Worm (Caenorhabditis elegans) whole organism, L1 larva: ENCODE results near the gene col-129.

Experiments used
- C04F5.9 ChIP-seq: sonication (generic microtip); optimal IDR thresholded peaks from 2 replicates; lab custom pipeline; 2016; ENCODE audit warnings: missing genetic modification characterization, missing compliant biosample characterization
- F16B12.6 ChIP-seq: fragments of 150-350 bp; optimal IDR thresholded peaks from 2 replicates; lab custom pipeline; 2014; ENCODE audit warnings: missing biosample characterization, missing genetic modification characterization
- alr-1 ChIP-seq: fragments of 200-800 bp; sonication (Bioruptor generic); optimal IDR thresholded peaks from 2 replicates; lab custom pipeline; 2018; ENCODE audit warnings: borderline replicate concordance, mild to moderate bottlenecking, missing genetic modification characterization, missing compliant biosample characterization
- aly-2 ChIP-seq: fragments of 150-350 bp; optimal IDR thresholded peaks from 2 replicates; lab custom pipeline; 2014; ENCODE audit warnings: missing biosample characterization, missing genetic modification characterization
- ama-1 ChIP-seq: fragments of 150-350 bp; optimal IDR thresholded peaks from 2 replicates; lab custom pipeline; 2014
- ceh-88 ChIP-seq: fragments of 200-800 bp; sonication (Bioruptor generic); IDR thresholded peaks from 2 replicates; pipeline ENCODE4 v1.3.6; 2022; ENCODE audit warnings: missing genetic modification characterization, missing compliant biosample characterization
- ceh-90 ChIP-seq: sonication (generic microtip); optimal IDR thresholded peaks from 2 replicates; lab custom pipeline; 2016; ENCODE audit warnings: missing genetic modification characterization, missing compliant biosample characterization
- dpl-1 ChIP-seq, 3 experiments: fragments of 150-350 bp in 2 of 3; sonication (generic microtip) in 1 of 3; optimal IDR thresholded peaks; 2 replicates each; lab custom pipeline; 2014 to 2017; ENCODE audit warnings: missing biosample characterization in 3 of 3, missing genetic modification characterization in 3 of 3, missing genetic modification reagents in 3 of 3
- efl-1 ChIP-seq, 4 experiments: fragments of 150-350 bp; optimal IDR thresholded peaks in 3 of 4; peaks in 1 of 4; 1 replicate in 1 of 4; 2 replicates in 3 of 4; lab custom pipeline; 2014; ENCODE audit warnings: missing biosample characterization in 2 of 4, missing genetic modification characterization in 2 of 4, missing genetic modification reagents in 2 of 4
- egl-13 ChIP-seq: sonication (generic microtip); optimal IDR thresholded peaks from 2 replicates; lab custom pipeline; 2016; ENCODE audit warnings: missing genotype, missing genetic modification reagents, missing genetic modification characterization, missing compliant biosample characterization
- elt-3 ChIP-seq, 6 experiments: fragments of 150-350 bp in 1 of 6; sonication (generic microtip); optimal IDR thresholded peaks; 2 replicates each; lab custom pipeline; 2017 to 2018; ENCODE audit warnings: missing biosample characterization in 6 of 6, missing genetic modification characterization in 6 of 6, inconsistent platforms in 1 of 6
- fkh-10 ChIP-seq: sonication (generic microtip); optimal IDR thresholded peaks from 2 replicates; lab custom pipeline; 2017; ENCODE audit warnings: missing biosample characterization, missing genetic modification reagents, missing genetic modification characterization
- fkh-4 ChIP-seq: sonication (generic microtip); optimal IDR thresholded peaks from 2 replicates; lab custom pipeline; 2016; ENCODE audit warnings: missing compliant biosample characterization, missing genetic modification characterization, borderline replicate concordance
- fos-1 ChIP-seq: fragments of 150-350 bp; optimal IDR thresholded peaks from 2 replicates; lab custom pipeline; 2014; ENCODE audit warnings: missing biosample characterization, missing genetic modification characterization
- hlh-4 ChIP-seq: sonication (generic microtip); optimal IDR thresholded peaks from 2 replicates; lab custom pipeline; 2016; ENCODE audit warnings: mild to moderate bottlenecking, missing genetic modification characterization, missing compliant biosample characterization
- hpl-2 ChIP-seq: fragments of 150-350 bp; optimal IDR thresholded peaks from 2 replicates; lab custom pipeline; 2014; ENCODE audit warnings: missing biosample characterization, missing genetic modification reagents, missing genetic modification characterization
- isw-1 ChIP-seq: fragments of 200-800 bp; sonication (Bioruptor generic); IDR thresholded peaks from 2 replicates; pipeline ENCODE4 v1.3.6; 2022; ENCODE audit warnings: missing genetic modification characterization, missing compliant biosample characterization
- jun-1 ChIP-seq: fragments of 150-350 bp; optimal IDR thresholded peaks from 2 replicates; lab custom pipeline; 2014; ENCODE audit warnings: missing biosample characterization, missing genetic modification reagents, missing genetic modification characterization
- lin-15B ChIP-seq: fragments of 150-350 bp; sonication (generic microtip); optimal IDR thresholded peaks from 3 replicates; lab custom pipeline; 2014; ENCODE audit warnings: missing biosample characterization, missing genetic modification characterization
- lin-35 ChIP-seq, 2 experiments: fragments of 150-350 bp; optimal IDR thresholded peaks; 2 replicates each; lab custom pipeline; 2014; ENCODE audit warnings: missing biosample characterization in 2 of 2, missing genetic modification characterization in 2 of 2, missing genetic modification reagents in 2 of 2
- lir-3 ChIP-seq: sonication (generic microtip); optimal IDR thresholded peaks from 2 replicates; lab custom pipeline; 2016; ENCODE audit warnings: mild to moderate bottlenecking, missing genetic modification characterization, moderate library complexity, missing compliant biosample characterization; ENCODE audit not compliant: poor library complexity
- lsy-2 ChIP-seq, 2 experiments: fragments of 150-350 bp; optimal IDR thresholded peaks; 2 replicates each; lab custom pipeline; 2014; ENCODE audit warnings: missing biosample characterization in 2 of 2, missing genetic modification characterization in 2 of 2
- mef-2 ChIP-seq: fragments of 150-350 bp; optimal IDR thresholded peaks from 2 replicates; lab custom pipeline; 2014; ENCODE audit warnings: missing biosample characterization, missing genetic modification characterization
- nhr-11 ChIP-seq: fragments of 150-350 bp; optimal IDR thresholded peaks from 2 replicates; lab custom pipeline; 2014; ENCODE audit warnings: missing biosample characterization, missing genetic modification characterization
- nhr-19 ChIP-seq: fragments of 200-800 bp; sonication (Bioruptor generic); conservative IDR thresholded peaks from 2 replicates; pipeline ENCODE4 v1.3.6; 2022; ENCODE audit warnings: missing genetic modification characterization, missing compliant biosample characterization
- nhr-20 ChIP-seq: sonication (generic microtip); optimal IDR thresholded peaks from 2 replicates; lab custom pipeline; 2016; ENCODE audit warnings: mild to moderate bottlenecking, missing genetic modification characterization, missing compliant biosample characterization
- nhr-237 ChIP-seq: fragments of 150-350 bp; optimal IDR thresholded peaks from 2 replicates; lab custom pipeline; 2014; ENCODE audit warnings: missing biosample characterization, missing genetic modification characterization
- nhr-76 ChIP-seq: sonication (generic microtip); optimal IDR thresholded peaks from 2 replicates; lab custom pipeline; 2017; ENCODE audit warnings: missing biosample characterization, missing genetic modification characterization
- nhr-85 ChIP-seq: sonication (generic microtip); peaks from one replicate; lab custom pipeline; 2016; ENCODE audit warnings: missing genetic modification characterization, inconsistent platforms, missing compliant biosample characterization
- pag-3 ChIP-seq: sonication (generic microtip); optimal IDR thresholded peaks from 2 replicates; lab custom pipeline; 2017; ENCODE audit warnings: missing genetic modification characterization, mild to moderate bottlenecking, missing compliant biosample characterization, antibody characterized with exemption, borderline replicate concordance; ENCODE audit not compliant: insufficient read depth
- pax-3 ChIP-seq: fragments of 200-800 bp; sonication (Bioruptor generic); optimal IDR thresholded peaks from 2 replicates; lab custom pipeline; 2018; ENCODE audit warnings: mild to moderate bottlenecking, missing genetic modification characterization, moderate library complexity, missing compliant biosample characterization
- pqm-1 ChIP-seq: sonication (generic microtip); optimal IDR thresholded peaks from 3 replicates; lab custom pipeline; 2017; ENCODE audit warnings: missing biosample characterization, missing genetic modification characterization
- sptf-1 ChIP-seq: fragments of 150-350 bp; optimal IDR thresholded peaks from 2 replicates; lab custom pipeline; 2014; ENCODE audit warnings: missing biosample characterization, missing genetic modification characterization
- swsn-7 ChIP-seq: sonication (generic microtip); optimal IDR thresholded peaks from 2 replicates; lab custom pipeline; 2016; ENCODE audit warnings: missing genetic modification characterization, missing compliant biosample characterization
- tbx-2 ChIP-seq: sonication (generic microtip); optimal IDR thresholded peaks from 2 replicates; lab custom pipeline; 2016; ENCODE audit warnings: missing genetic modification characterization, missing compliant biosample characterization
- tlp-1 ChIP-seq: fragments of 150-350 bp; optimal IDR thresholded peaks from 2 replicates; lab custom pipeline; 2014; ENCODE audit warnings: missing biosample characterization, missing genetic modification characterization
- unc-130 ChIP-seq: fragments of 150-350 bp; optimal IDR thresholded peaks from 2 replicates; lab custom pipeline; 2017; ENCODE audit warnings: missing biosample characterization, missing genetic modification characterization, inconsistent platforms
- unc-62 ChIP-seq: fragments of 150-350 bp; optimal IDR thresholded peaks from 2 replicates; lab custom pipeline; 2014; ENCODE audit warnings: missing biosample characterization, missing genetic modification reagents, missing genetic modification characterization
- unc-86 ChIP-seq: sonication (generic microtip); optimal IDR thresholded peaks from 2 replicates; lab custom pipeline; 2016; ENCODE audit warnings: missing genetic modification characterization, missing compliant biosample characterization
- vab-15 ChIP-seq: sonication (generic microtip); optimal IDR thresholded peaks from 2 replicates; lab custom pipeline; 2017; ENCODE audit warnings: missing genotype, mild to moderate bottlenecking, missing genetic modification characterization, missing compliant biosample characterization
- xbp-1 ChIP-seq: sonication (generic microtip); optimal IDR thresholded peaks from 2 replicates; lab custom pipeline; 2016; ENCODE audit warnings: missing genetic modification characterization, missing compliant biosample characterization
- zag-1 ChIP-seq: fragments of 150-350 bp; optimal IDR thresholded peaks from 2 replicates; lab custom pipeline; 2014; ENCODE audit warnings: missing biosample characterization, missing genetic modification characterization
- zip-4 ChIP-seq: fragments of 200-800 bp; sonication (Bioruptor generic); optimal IDR thresholded peaks from 2 replicates; lab custom pipeline; 2018; ENCODE audit warnings: mild to moderate bottlenecking, missing genetic modification characterization, moderate library complexity, missing compliant biosample characterization
- ztf-4 ChIP-seq: fragments of 150-350 bp; optimal IDR thresholded peaks from 2 replicates; lab custom pipeline; 2014; ENCODE audit warnings: missing biosample characterization, missing genetic modification characterization

The col-129 gene

DNA sequence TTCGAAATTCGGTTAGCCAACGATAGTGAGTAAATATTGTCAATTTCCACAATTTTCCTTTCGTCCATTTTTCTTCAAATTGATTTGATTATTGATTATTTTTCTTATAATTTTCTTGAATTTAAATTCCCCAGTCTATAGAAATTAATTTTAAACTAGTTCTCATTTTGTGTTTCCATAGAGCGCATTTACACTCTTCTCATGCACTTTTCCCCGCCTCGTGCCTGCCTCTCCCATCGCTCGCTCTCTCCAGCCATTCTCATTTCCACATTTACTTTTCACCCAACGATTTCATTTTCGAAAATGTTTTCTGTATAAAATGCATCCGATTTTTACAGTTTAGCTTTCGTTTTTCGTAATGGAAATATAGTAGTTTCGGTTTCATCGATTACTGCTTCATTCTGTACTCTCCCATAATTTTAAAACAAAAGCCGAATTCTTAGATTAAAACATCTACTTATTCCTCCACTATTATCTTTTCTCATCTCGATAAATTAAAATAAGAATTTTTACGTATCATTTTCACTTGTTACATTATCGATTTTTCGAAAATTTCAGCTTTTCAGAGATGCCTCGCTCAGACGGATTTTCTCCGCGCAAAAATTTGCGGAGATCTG, 31.2 kb downstream of the col-129 start, which contains the start of gene lex-1 (continued):
- TF ChIP-seq pqm-1 (tag; lab: Kevin White, UChicago) (no peak), alr-1 (tag; lab: Kevin White, UChicago) (no peak), elt-3 (tag; optimal IDR thresholded peaks at IDR 0.05; lab: Kevin White, UChicago) (no peak), pax-3 (no peak), xbp-1 (tag; lab: Kevin White, UChicago) (peak; percentile 36)
- TF ChIP-seq, all 84 proteins: peak for 22

DNA sequence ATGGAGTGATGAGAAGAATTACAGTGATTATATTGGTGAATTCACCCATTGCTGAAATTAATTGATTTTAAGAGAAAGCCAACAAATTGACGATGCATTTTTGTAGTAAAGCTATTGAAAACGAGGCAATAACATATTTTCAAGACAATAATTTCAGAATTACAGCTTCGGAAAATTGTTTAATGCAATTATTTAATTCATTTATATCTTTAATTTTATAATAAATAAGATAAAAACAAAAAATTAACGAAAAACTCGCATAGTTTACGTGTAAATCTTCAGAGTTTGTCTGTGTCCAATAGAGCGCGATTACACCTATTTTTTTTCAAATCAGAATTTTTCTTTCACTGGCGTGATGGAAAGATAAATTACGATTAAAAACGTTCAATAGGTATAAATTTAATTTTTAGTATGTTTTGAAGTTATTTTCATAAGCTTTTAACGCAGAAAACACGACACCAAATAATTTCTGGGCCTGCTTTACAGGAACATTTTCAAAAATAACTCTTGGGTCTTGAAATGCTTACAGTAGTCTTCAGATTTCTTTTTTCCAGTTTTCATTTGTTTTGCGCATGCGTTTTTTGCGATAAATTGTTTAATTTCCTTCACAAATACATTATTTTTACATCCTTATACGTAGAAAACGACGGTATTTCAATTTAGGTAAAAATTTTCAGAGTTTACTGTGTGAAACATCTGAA, 32.0 kb downstream of the col-129 start, which contains the start of gene tmed-1:
TSS of gene tmed-1 (minus strand) at position 51 of the 701 bp plus-strand sequence.
- no peak for TF ChIP-seq lin-15B
- TF ChIP-seq tbx-2 (tag; lab: Kevin White, UChicago), result no peak
- no peak for TF ChIP-seq zip-4 (GFP tag; lab: Kevin White, UChicago)
- TF ChIP-seq lsy-2 (tag; optimal IDR thresholded peaks at IDR 0.05; lab: Kevin White, UChicago), result peak in 1 of 2 experiments; percentile 24
- TF ChIP-seq lin-35 (GFP tag; optimal IDR thresholded peaks at IDR 0.05; lab: Kevin White, UChicago), result peak in 1 of 2 experiments; percentile 3
- TF ChIP-seq elt-3 (tag; optimal IDR thresholded peaks at IDR 0.05; lab: Kevin White, UChicago), result no peak
- TF ChIP-seq fos-1, result no peak
- no peak for TF ChIP-seq fkh-10 (GFP tag; lab: Kevin White, UChicago)
- TF ChIP-seq zag-1, result no peak
- TF ChIP-seq hpl-2 (GFP tag; lab: Kevin White, UChicago), result no peak
- no peak for TF ChIP-seq fkh-4 (tag; lab: Kevin White, UChicago)
- no peak for TF ChIP-seq hlh-4 (tag; lab: Kevin White, UChicago)
- TF ChIP-seq ceh-88 (GFP tag; lab: Robert Waterston, UW), result no peak
- no peak for TF ChIP-seq nhr-19
- TF ChIP-seq nhr-11 (tag; lab: Kevin White, UChicago), result no peak
- TF ChIP-seq jun-1 (tag; lab: Kevin White, UChicago), result no peak
- no peak for TF ChIP-seq tlp-1 (tag; lab: Kevin White, UChicago)
- no peak for TF ChIP-seq pax-3
- no peak for TF ChIP-seq efl-1 (optimal IDR thresholded peaks at IDR 0.05; lab: Kevin White, UChicago)
- peak in 1 of 2 experiments; percentile 26 for TF ChIP-seq efl-1 (GFP tag; optimal IDR thresholded peaks at IDR 0.05 in 1 of 2; lab: Kevin White, UChicago)
- TF ChIP-seq nhr-76, result no peak
- TF ChIP-seq nhr-20 (tag; lab: Kevin White, UChicago), result no peak
- TF ChIP-seq vab-15 (tag; lab: Kevin White, UChicago), result no peak
- no peak for TF ChIP-seq isw-1 (GFP tag; lab: Robert Waterston, UW)
- no peak for TF ChIP-seq pag-3 (tag; lab: Kevin White, UChicago)
- TF ChIP-seq dpl-1 (GFP tag; optimal IDR thresholded peaks at IDR 0.05; lab: Kevin White, UChicago), result peak in 1 of 3 experiments; percentile 45
- no peak for TF ChIP-seq C04F5.9 (tag; lab: Kevin White, UChicago)
- TF ChIP-seq unc-130 (tag; lab: Kevin White, UChicago), result no peak

DNA sequence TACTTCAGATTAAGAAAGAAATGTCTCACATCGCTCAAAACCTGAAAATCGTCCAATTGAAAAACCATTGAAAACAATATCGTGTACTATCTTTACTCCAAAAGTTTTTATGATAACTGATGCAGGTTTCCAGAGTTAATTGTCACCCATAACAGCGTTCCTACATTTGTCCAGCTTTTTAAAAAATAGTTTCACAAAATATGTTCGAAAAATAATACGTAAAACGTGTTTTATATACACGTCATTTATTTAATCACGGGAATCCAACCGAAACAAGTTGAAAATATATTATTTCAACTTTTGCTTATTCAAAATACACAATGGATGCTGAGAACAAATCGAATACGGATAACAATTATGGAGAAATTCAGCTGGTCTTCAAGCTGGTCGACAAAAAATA, 34.7 kb downstream of the col-129 start, which contains the start of gene K08E4.7:
TSS of gene K08E4.7 (plus strand) at position 301 of the 400 bp plus-strand sequence.
- TF ChIP-seq F16B12.6 (tag; lab: Kevin White, UChicago) (no peak), vab-15 (tag; lab: Kevin White, UChicago) (no peak), unc-62 (GFP tag; lab: Kevin White, UChicago) (no peak), fkh-10 (GFP tag; lab: Kevin White, UChicago) (no peak), egl-13 (tag; lab: Kevin White, UChicago) (no peak), ceh-90 (tag; lab: Kevin White, UChicago) (no peak), lir-3 (no peak), nhr-20 (tag; lab: Kevin White, UChicago) (no peak), aly-2 (no peak), ama-1 (lab: Kevin White, UChicago) (no peak), nhr-85 (tag; lab: Kevin White, UChicago) (no peak), ztf-4 (tag; lab: Kevin White, UChicago) (no peak), mef-2 (tag; lab: Kevin White, UChicago) (no peak), swsn-7 (no peak), unc-86 (tag; lab: Kevin White, UChicago) (no peak), sptf-1 (no peak), nhr-237 (no peak)
